Worm (Caenorhabditis elegans) whole organism, L4 larva: ENCODE measurements around the gene E_BE45912.2.

Experiments used
- F44E2.7 ChIP-seq: fragments of 200-800 bp; sonication (Bioruptor generic); IDR thresholded peaks from 2 replicates; pipeline ENCODE4 v2.1.2; 2022; ENCODE audit warnings: missing genetic modification characterization, missing compliant biosample characterization
- ama-1 ChIP-seq: fragments of 150-350 bp; optimal IDR thresholded peaks from 2 replicates; lab custom pipeline; 2014; ENCODE audit warnings: inconsistent platforms, mixed read lengths
- duxl-1 ChIP-seq: sonication (generic microtip); optimal IDR thresholded peaks from 2 replicates; lab custom pipeline; 2016; ENCODE audit warnings: mild to moderate bottlenecking, missing genetic modification characterization, moderate library complexity, missing compliant biosample characterization; ENCODE audit not compliant: poor library complexity
- hlh-30 ChIP-seq: sonication (generic microtip); optimal IDR thresholded peaks from 2 replicates; lab custom pipeline; 2017; ENCODE audit warnings: antibody characterized with exemption, mild to moderate bottlenecking, missing genetic modification characterization, missing compliant biosample characterization; ENCODE audit not compliant: insufficient read depth
- mep-1 ChIP-seq: fragments of 150-350 bp; sonication (generic microtip); optimal IDR thresholded peaks from 3 replicates; lab custom pipeline; 2014; ENCODE audit warnings: missing biosample characterization, missing genetic modification characterization
- nhr-25 ChIP-seq: sonication (generic microtip); optimal IDR thresholded peaks from 2 replicates; lab custom pipeline; 2017; ENCODE audit warnings: missing genetic modification characterization, mild to moderate bottlenecking, missing compliant biosample characterization, antibody characterized with exemption, moderate library complexity, borderline replicate concordance; ENCODE audit not compliant: insufficient read depth
- nhr-28 ChIP-seq: fragments of 150-350 bp; optimal IDR thresholded peaks from 2 replicates; lab custom pipeline; 2014; ENCODE audit warnings: missing biosample characterization, missing genetic modification characterization
- pha-4 ChIP-seq, 2 experiments: fragments of 150-350 bp in 1 of 2; fragments of 200-800 bp in 1 of 2; sonication (Bioruptor generic) in 1 of 2; IDR thresholded peaks in 1 of 2; optimal IDR thresholded peaks in 1 of 2; 2 replicates each; pipeline versions ENCODE4 v1.3.6 to Lab custom; 2014 to 2022; ENCODE audit warnings: missing genetic modification characterization in 2 of 2, missing genetic modification reagents in 2 of 2, missing biosample characterization in 1 of 2, missing compliant biosample characterization in 1 of 2
- pqm-1 ChIP-seq: sonication (generic microtip); optimal IDR thresholded peaks from 2 replicates; lab custom pipeline; 2017; ENCODE audit warnings: missing biosample characterization, missing genetic modification characterization
- unc-62 ChIP-seq, 3 experiments: fragments of 150-350 bp in 1 of 3; sonication (generic microtip); optimal IDR thresholded peaks in 2 of 3; peaks in 1 of 3; 1 replicate in 1 of 3; 2 replicates in 2 of 3; lab custom pipeline; 2014 to 2017; ENCODE audit warnings: missing biosample characterization in 3 of 3, missing genetic modification characterization in 3 of 3, missing genetic modification reagents in 3 of 3, missing genotype in 1 of 3
- ztf-11 ChIP-seq: fragments of 150-350 bp; optimal IDR thresholded peaks from 2 replicates; lab custom pipeline; 2014; ENCODE audit warnings: missing biosample characterization, missing genetic modification characterization

DNA sequence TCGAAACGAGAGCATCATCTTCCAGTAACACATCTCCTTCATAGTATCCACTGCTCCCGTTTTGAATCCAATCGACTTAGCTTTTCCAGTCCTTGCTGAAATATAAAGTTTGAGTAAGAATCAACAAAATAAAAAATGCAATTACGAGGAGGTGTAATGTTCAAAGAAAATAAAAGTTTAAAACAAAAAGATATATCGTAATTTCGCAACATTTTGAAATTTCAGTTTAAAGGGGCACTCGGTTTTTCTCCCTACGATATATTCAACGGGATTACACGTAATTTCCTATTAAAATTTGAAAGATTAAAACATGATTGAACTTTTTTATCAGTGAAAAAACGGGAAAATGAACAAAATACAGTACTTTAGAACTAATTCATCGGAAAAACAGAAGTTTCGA, 14.8 kb downstream of the E_BE45912.2 start, which contains the start of gene Y34F4.3:
- TF ChIP-seq pha-4 (GFP tag; IDR thresholded peaks at IDR 0.05; lab: Robert Waterston, UW) = no peak
- no peak for TF ChIP-seq pha-4 (tag; optimal IDR thresholded peaks at IDR 0.05; lab: Kevin White, UChicago)
- TF ChIP-seq duxl-1 (tag; lab: Kevin White, UChicago) = no peak
- no peak for TF ChIP-seq hlh-30 (tag; lab: Kevin White, UChicago)
- no peak for TF ChIP-seq nhr-28 (tag; lab: Kevin White, UChicago)
- TF ChIP-seq mep-1 (tag; lab: Kevin White, UChicago) = no peak
- TF ChIP-seq ztf-11 (tag; lab: Kevin White, UChicago) = no peak
- no peak for TF ChIP-seq nhr-25 (tag; lab: Kevin White, UChicago)
- TF ChIP-seq unc-62 (GFP tag; optimal IDR thresholded peaks at IDR 0.05 in 1 of 2; lab: Kevin White, UChicago) = no peak
- TF ChIP-seq unc-62 (tag; optimal IDR thresholded peaks at IDR 0.05; lab: Kevin White, UChicago) = no peak
- no peak for TF ChIP-seq ama-1 (lab: Kevin White, UChicago)
- no peak for TF ChIP-seq pqm-1
- no peak for TF ChIP-seq F44E2.7 (GFP tag; lab: Robert Waterston, UW)
